Worm (Caenorhabditis elegans): ENCODE results near the gene skp-1.

- no peak for TF ChIP-seq tra-4 (tag; optimal IDR thresholded peaks at IDR 0.05)
- TF ChIP-seq aly-1 (tag; optimal IDR thresholded peaks at IDR 0.05): no peak
- TF ChIP-seq ama-1 (optimal IDR thresholded peaks at IDR 0.05): no peak
- no peak for TF ChIP-seq sea-1 (GFP tag; conservative IDR thresholded peaks at IDR 0.05)
- no peak for TF ChIP-seq hnd-1 (tag; optimal IDR thresholded peaks at IDR 0.05)
These were observed 40.1 kb upstream of the skp-1 start for ce11 chrV:11605227-11605626.
